Worm (Caenorhabditis elegans) whole organism, L4 larva: ENCODE data around the gene Y17G9A.2.

Experiments
- D1046.2 ChIP-seq: fragments of 200-800 bp; sonication (Bioruptor generic); IDR thresholded peaks from 2 replicates; pipeline ENCODE4 v1.3.6; 2022; ENCODE audit warnings: missing genetic modification characterization, missing compliant biosample characterization
- F44E2.7 ChIP-seq: fragments of 200-800 bp; sonication (Bioruptor generic); IDR thresholded peaks from 2 replicates; pipeline ENCODE4 v2.1.2; 2022; ENCODE audit warnings: missing genetic modification characterization, missing compliant biosample characterization
- T26A8.4 ChIP-seq: fragments of 200-800 bp; sonication (Bioruptor generic); IDR thresholded peaks from 2 replicates; pipeline ENCODE4 v1.3.6; 2022; ENCODE audit warnings: missing genetic modification characterization, missing compliant biosample characterization
- Y105C5A.15 ChIP-seq: fragments of 200-800 bp; sonication (Bioruptor generic); IDR thresholded peaks from 2 replicates; pipeline ENCODE4 v1.3.6; 2022; ENCODE audit warnings: missing genetic modification characterization, missing compliant biosample characterization
- aha-1 ChIP-seq: fragments of 150-350 bp; peaks from one replicate; lab custom pipeline; 2014; ENCODE audit warnings: missing biosample characterization, missing genetic modification characterization
- arid-1 ChIP-seq: fragments of 200-800 bp; sonication (Bioruptor generic); conservative IDR thresholded peaks from 2 replicates; pipeline ENCODE4 v1.3.6; 2022; ENCODE audit warnings: missing genetic modification reagents, missing genetic modification characterization, missing compliant biosample characterization
- ceh-20 ChIP-seq: fragments of 200-800 bp; sonication (Bioruptor generic); IDR thresholded peaks from 2 replicates; pipeline ENCODE4 v1.3.6; 2022; ENCODE audit warnings: missing genetic modification reagents, missing genetic modification characterization, missing compliant biosample characterization
- ceh-28 ChIP-seq: fragments of 150-350 bp; optimal IDR thresholded peaks from 2 replicates; lab custom pipeline; 2014; ENCODE audit warnings: missing biosample characterization, missing genetic modification reagents, missing genetic modification characterization
- ceh-44 ChIP-seq: fragments of 200-800 bp; sonication (Bioruptor generic); IDR thresholded peaks from 2 replicates; pipeline ENCODE4 v1.3.6; 2022; ENCODE audit warnings: missing genetic modification reagents, missing genetic modification characterization, missing compliant biosample characterization
- ceh-62 ChIP-seq: sonication (generic microtip); optimal IDR thresholded peaks from 2 replicates; lab custom pipeline; 2017; ENCODE audit warnings: missing biosample characterization, missing genetic modification characterization
- ceh-82 ChIP-seq: sonication (generic microtip); optimal IDR thresholded peaks from 2 replicates; lab custom pipeline; 2017; ENCODE audit warnings: missing biosample characterization, missing genetic modification characterization
- ces-1 ChIP-seq: fragments of 150-350 bp; sonication (generic microtip); optimal IDR thresholded peaks from 4 replicates; lab custom pipeline; 2014; ENCODE audit warnings: missing biosample characterization, missing genetic modification reagents, missing genetic modification characterization
- daf-16 ChIP-seq, 3 experiments: sonication (generic microtip); optimal IDR thresholded peaks; 2 replicates each; lab custom pipeline; 2016 to 2017; ENCODE audit warnings: missing genetic modification characterization in 3 of 3, missing genetic modification reagents in 3 of 3, mild to moderate bottlenecking in 2 of 3, missing compliant biosample characterization in 2 of 3, missing biosample characterization in 1 of 3, moderate library complexity in 1 of 3
- daf-8 ChIP-seq: fragments of 200-800 bp; sonication (Bioruptor generic); IDR thresholded peaks from 2 replicates; pipeline ENCODE4 v1.3.6; 2022; ENCODE audit warnings: missing genetic modification characterization, missing compliant biosample characterization
- dmd-8 ChIP-seq: fragments of 200-800 bp; sonication (Bioruptor generic); IDR thresholded peaks from 2 replicates; pipeline ENCODE4 v1.3.6; 2022; ENCODE audit warnings: missing genetic modification characterization, missing compliant biosample characterization
- dve-1 ChIP-seq: sonication (generic microtip); optimal IDR thresholded peaks from 2 replicates; lab custom pipeline; 2017; ENCODE audit warnings: antibody characterized with exemption, mild to moderate bottlenecking, missing genetic modification characterization, missing compliant biosample characterization; ENCODE audit not compliant: insufficient read depth
- fkh-10 ChIP-seq: fragments of 150-350 bp; optimal IDR thresholded peaks from 2 replicates; lab custom pipeline; 2014; ENCODE audit warnings: missing biosample characterization, missing genetic modification reagents, missing genetic modification characterization
- gei-8 ChIP-seq: fragments of 200-800 bp; sonication (Bioruptor generic); optimal IDR thresholded peaks from 2 replicates; lab custom pipeline; 2018; ENCODE audit warnings: mild to moderate bottlenecking, missing genetic modification characterization, missing compliant biosample characterization
- hif-1 ChIP-seq, 2 experiments: sonication (generic microtip); optimal IDR thresholded peaks; 2 replicates each; lab custom pipeline; 2016 to 2017; ENCODE audit warnings: missing compliant biosample characterization in 2 of 2, missing genetic modification characterization in 2 of 2, missing genetic modification reagents in 2 of 2, missing genotype in 2 of 2, mild to moderate bottlenecking in 1 of 2
- hlh-30 ChIP-seq: sonication (generic microtip); optimal IDR thresholded peaks from 2 replicates; lab custom pipeline; 2017; ENCODE audit warnings: antibody characterized with exemption, mild to moderate bottlenecking, missing genetic modification characterization, missing compliant biosample characterization; ENCODE audit not compliant: insufficient read depth
- jun-1 ChIP-seq: fragments of 150-350 bp; optimal IDR thresholded peaks from 2 replicates; lab custom pipeline; 2014; ENCODE audit warnings: missing biosample characterization, missing genetic modification reagents, missing genetic modification characterization
- lin-1 ChIP-seq: fragments of 200-800 bp; sonication (Bioruptor generic); IDR thresholded peaks from 2 replicates; pipeline ENCODE4 v1.3.6; 2022; ENCODE audit warnings: missing genetic modification reagents, missing genetic modification characterization, missing compliant biosample characterization
- lin-13 ChIP-seq: fragments of 150-350 bp; optimal IDR thresholded peaks from 2 replicates; lab custom pipeline; 2014; ENCODE audit warnings: missing biosample characterization, missing genetic modification reagents, missing genetic modification characterization
- lin-15B ChIP-seq: fragments of 150-350 bp; sonication (generic microtip); optimal IDR thresholded peaks from 3 replicates; lab custom pipeline; 2014; ENCODE audit warnings: missing biosample characterization, missing genetic modification characterization
- lin-29 ChIP-seq: fragments of 200-800 bp; sonication (Bioruptor generic); IDR thresholded peaks from 2 replicates; pipeline ENCODE4 v1.3.6; 2022; ENCODE audit warnings: missing genetic modification reagents, missing genetic modification characterization, missing compliant biosample characterization
- lin-38 ChIP-seq: fragments of 200-800 bp; sonication (Bioruptor generic); IDR thresholded peaks from 2 replicates; pipeline ENCODE4 v1.3.6; 2022; ENCODE audit warnings: missing genetic modification reagents, missing genetic modification characterization, missing compliant biosample characterization
- mdt-29 ChIP-seq: fragments of 200-800 bp; sonication (Bioruptor generic); IDR thresholded peaks from 2 replicates; pipeline ENCODE4 v1.3.6; 2022; ENCODE audit warnings: missing genetic modification reagents, missing genetic modification characterization, missing compliant biosample characterization
- mes-2 ChIP-seq: sonication (generic microtip); optimal IDR thresholded peaks from 2 replicates; lab custom pipeline; 2016; ENCODE audit warnings: missing genotype, mild to moderate bottlenecking, missing genetic modification characterization, missing compliant biosample characterization; ENCODE audit not compliant: poor library complexity, severe bottlenecking
- mxl-2 ChIP-seq: fragments of 200-800 bp; sonication (Bioruptor generic); conservative IDR thresholded peaks from 2 replicates; pipeline ENCODE4 v1.3.6; 2022; ENCODE audit warnings: missing genetic modification reagents, missing genetic modification characterization, missing compliant biosample characterization
- mxl-3 ChIP-seq: fragments of 200-800 bp; sonication (Bioruptor generic); optimal IDR thresholded peaks from 2 replicates; lab custom pipeline; 2018; ENCODE audit warnings: mild to moderate bottlenecking, missing genetic modification characterization, missing compliant biosample characterization
- nhr-102 ChIP-seq: sonication (generic microtip); optimal IDR thresholded peaks from 2 replicates; lab custom pipeline; 2016; ENCODE audit warnings: mild to moderate bottlenecking, missing genetic modification characterization, moderate library complexity, missing compliant biosample characterization
- nhr-237 ChIP-seq: sonication (generic microtip); optimal IDR thresholded peaks from 2 replicates; lab custom pipeline; 2017; ENCODE audit warnings: missing biosample characterization, missing genetic modification characterization
- nhr-42 ChIP-seq: fragments of 200-800 bp; sonication (Bioruptor generic); IDR thresholded peaks from 2 replicates; pipeline ENCODE4 v1.3.6; 2022; ENCODE audit warnings: missing genetic modification characterization, missing compliant biosample characterization
- nhr-76 ChIP-seq: fragments of 150-350 bp; optimal IDR thresholded peaks from 2 replicates; lab custom pipeline; 2014; ENCODE audit warnings: missing biosample characterization, missing genetic modification characterization
- saeg-2 ChIP-seq: fragments of 200-800 bp; sonication (Bioruptor generic); IDR thresholded peaks from 2 replicates; pipeline ENCODE4 v1.3.6; 2022; ENCODE audit warnings: missing genetic modification reagents, missing genetic modification characterization, missing compliant biosample characterization
- sdz-12 ChIP-seq: fragments of 200-800 bp; sonication (Bioruptor generic); optimal IDR thresholded peaks from 2 replicates; lab custom pipeline; 2018; ENCODE audit warnings: mild to moderate bottlenecking, missing genetic modification characterization, missing compliant biosample characterization
- skn-1 ChIP-seq: fragments of 150-350 bp; optimal IDR thresholded peaks from 2 replicates; lab custom pipeline; 2014; ENCODE audit warnings: missing biosample characterization, missing genetic modification characterization
- snpc-1.2 ChIP-seq: fragments of 200-800 bp; sonication (Bioruptor generic); IDR thresholded peaks from 2 replicates; pipeline ENCODE4 v1.3.6; 2022; ENCODE audit warnings: missing genetic modification reagents, missing genetic modification characterization, missing compliant biosample characterization
- unc-130 ChIP-seq: sonication (generic microtip); optimal IDR thresholded peaks from 2 replicates; lab custom pipeline; 2016; ENCODE audit warnings: missing genetic modification reagents, missing genetic modification characterization, missing compliant biosample characterization
- zfp-2 ChIP-seq: sonication (generic microtip); optimal IDR thresholded peaks from 2 replicates; lab custom pipeline; 2016; ENCODE audit warnings: mild to moderate bottlenecking, missing genetic modification characterization, missing compliant biosample characterization
- zfp-3 ChIP-seq: fragments of 200-800 bp; sonication (Bioruptor generic); conservative IDR thresholded peaks from 2 replicates; pipeline ENCODE4 v1.3.6; 2022; ENCODE audit warnings: missing genetic modification reagents, missing genetic modification characterization, missing compliant biosample characterization
- zip-2 ChIP-seq: fragments of 150-350 bp; optimal IDR thresholded peaks from 2 replicates; lab custom pipeline; 2014; ENCODE audit warnings: missing biosample characterization, missing genetic modification characterization
- ztf-11 ChIP-seq: fragments of 150-350 bp; optimal IDR thresholded peaks from 2 replicates; lab custom pipeline; 2014; ENCODE audit warnings: missing biosample characterization, missing genetic modification characterization

Y17G9A.2 gene

ce11 chrIV:4880634-4881033, 24.5 kb upstream of the Y17G9A.2 start (continued):
- no peak for TF ChIP-seq zip-2
- TF ChIP-seq lin-1 (GFP tag; lab: Robert Waterston, UW) = no peak
- TF ChIP-seq hlh-30 (tag; lab: Kevin White, UChicago) = no peak
- TF ChIP-seq nhr-76 (tag; lab: Kevin White, UChicago) = no peak
- peak; percentile 94 for TF ChIP-seq aha-1 (tag; lab: Kevin White, UChicago)
- TF ChIP-seq lin-13 (GFP tag; lab: Kevin White, UChicago) = peak; percentile 48

- TF ChIP-seq ceh-82 (tag; lab: Kevin White, UChicago) (no peak), T26A8.4 (GFP tag; lab: Robert Waterston, UW) (no peak), nhr-102 (tag; lab: Kevin White, UChicago) (no peak), zfp-2 (tag; lab: Kevin White, UChicago) (no peak), lin-38 (GFP tag; lab: Robert Waterston, UW) (no peak), mxl-3 (GFP tag; lab: Kevin White, UChicago) (no peak)
These were observed 21.0 kb upstream of the Y17G9A.2 start, which contains the start of gene str-170 for ce11 chrIV:4877102-4877501. str-170 (plus strand) TSS chrIV:4877402.

- no peak for TF ChIP-seq mxl-2 (GFP tag; lab: Robert Waterston, UW)
- no peak for TF ChIP-seq arid-1 (GFP tag; lab: Robert Waterston, UW)
- TF ChIP-seq snpc-1.2 (GFP tag; lab: Robert Waterston, UW) = no peak
- TF ChIP-seq zip-2 = no peak
- TF ChIP-seq nhr-102 (tag; lab: Kevin White, UChicago) = no peak
- TF ChIP-seq hif-1 (tag; optimal IDR thresholded peaks at IDR 0.05; lab: Kevin White, UChicago) = no peak
These were observed 18.5 kb upstream of the Y17G9A.2 start, which contains the start of gene str-174 for ce11 chrIV:4874603-4875002. str-174 (minus strand) TSS chrIV:4874703.

ce11 chrIV:4870546-4870945, 14.5 kb upstream of the Y17G9A.2 start, which contains the start of gene str-175:
str-175 (minus strand) TSS chrIV:4870646.
- TF ChIP-seq mes-2 (tag; lab: Kevin White, UChicago) (no peak), aha-1 (tag; lab: Kevin White, UChicago) (peak; percentile 44)

ce11 chrIV:4867610-4868009, 11.5 kb upstream of the Y17G9A.2 start, which contains the start of gene str-172:
str-172 (minus strand) TSS chrIV:4867710.
- TF ChIP-seq gei-8 (no peak), daf-16 (GFP tag; optimal IDR thresholded peaks at IDR 0.05; lab: Kevin White, UChicago) (no peak), daf-16 (tag; optimal IDR thresholded peaks at IDR 0.05; lab: Kevin White, UChicago) (no peak), jun-1 (tag; lab: Kevin White, UChicago) (no peak), sdz-12 (no peak), unc-130 (no peak), ztf-11 (tag; lab: Kevin White, UChicago) (no peak), daf-8 (GFP tag; lab: Robert Waterston, UW) (no peak), ces-1 (no peak), saeg-2 (no peak), mes-2 (tag; lab: Kevin White, UChicago) (no peak), zfp-3 (GFP tag; lab: Robert Waterston, UW) (no peak), F44E2.7 (GFP tag; lab: Robert Waterston, UW) (no peak), lin-15B (no peak), skn-1 (tag; lab: Kevin White, UChicago) (no peak), dmd-8 (GFP tag; lab: Robert Waterston, UW) (no peak)

ce11 chrIV:4866599-4866998, 10.5 kb upstream of the Y17G9A.2 start:
- TF ChIP-seq lin-29 (GFP tag; lab: Robert Waterston, UW) (no peak), ceh-62 (tag; lab: Kevin White, UChicago) (no peak), nhr-42 (GFP tag; lab: Robert Waterston, UW) (no peak), ceh-20 (no peak), dve-1 (no peak), mxl-2 (GFP tag; lab: Robert Waterston, UW) (no peak), mdt-29 (GFP tag; lab: Robert Waterston, UW) (no peak), nhr-237 (no peak), ceh-44 (GFP tag; lab: Robert Waterston, UW) (no peak), skn-1 (tag; lab: Kevin White, UChicago) (no peak), fkh-10 (GFP tag; lab: Kevin White, UChicago) (no peak), Y105C5A.15 (GFP tag; lab: Robert Waterston, UW) (no peak), ceh-28 (tag; lab: Kevin White, UChicago) (no peak), D1046.2 (GFP tag; lab: Robert Waterston, UW) (no peak)
